Fruit fly (Drosophila melanogaster) whole organism, embryonic: Measurements from ENCODE around the gene CG3123.
A peak's percentile ranks its signal among the peaks of the same experiment; 100 is the strongest.

ENCODE experiments used
- ATbp ChIP-seq: fragments of 200-800 bp; sonication (Bioruptor generic); optimal IDR thresholded peaks from 2 replicates; lab custom pipeline; 2017; ENCODE audit warnings: missing biosample characterization, mild to moderate bottlenecking, missing genetic modification characterization, missing genetic modification reagents
- BEAF-32 ChIP-seq: fragments of 200-800 bp; sonication (Bioruptor generic); optimal IDR thresholded peaks from 3 replicates; lab custom pipeline; 2017; ENCODE audit warnings: missing biosample characterization, missing genetic modification characterization, mild to moderate bottlenecking, moderate library complexity, missing genetic modification reagents
- CG10321 ChIP-seq: fragments of 200-800 bp; sonication (Bioruptor generic); IDR thresholded peaks from 2 replicates; pipeline ENCODE4 v1.3.6; 2022; ENCODE audit warnings: missing biosample characterization, missing genetic modification characterization
- CG1233 ChIP-seq: fragments of 200-800 bp; sonication (Bioruptor generic); optimal IDR thresholded peaks from 4 replicates; lab custom pipeline; 2018; ENCODE audit warnings: missing biosample characterization, mild to moderate bottlenecking, missing genetic modification characterization
- CG13296 ChIP-seq: fragments of 200-800 bp; sonication (Bioruptor generic); optimal IDR thresholded peaks from 3 replicates; lab custom pipeline; 2018; ENCODE audit warnings: missing biosample characterization, mild to moderate bottlenecking, missing genetic modification characterization
- CG14014 ChIP-seq: fragments of 200-800 bp; sonication (Bioruptor generic); IDR thresholded peaks from 2 replicates; pipeline ENCODE4 v1.3.6; 2022; ENCODE audit warnings: missing biosample characterization, missing genetic modification characterization
- CG15601 ChIP-seq: fragments of 200-800 bp; sonication (Bioruptor generic); optimal IDR thresholded peaks from 3 replicates; lab custom pipeline; 2019; ENCODE audit warnings: missing biosample characterization, mild to moderate bottlenecking, missing genetic modification characterization, moderate library complexity
- CG16779 ChIP-seq: fragments of 200-800 bp; sonication (Bioruptor generic); IDR thresholded peaks from 2 replicates; pipeline ENCODE4 v1.3.6; 2022; ENCODE audit warnings: missing biosample characterization, missing genetic modification characterization
- CG18619 ChIP-seq: fragments of 200-800 bp; sonication (Bioruptor generic); optimal IDR thresholded peaks from 3 replicates; lab custom pipeline; 2017; ENCODE audit warnings: missing biosample characterization, mild to moderate bottlenecking, missing genetic modification characterization
- CG2199 ChIP-seq: fragments of 200-800 bp; sonication (Bioruptor generic); IDR thresholded peaks from 3 replicates; pipeline ENCODE4 v1.3.6; 2022; ENCODE audit warnings: missing biosample characterization, missing genetic modification characterization
- CG4820 ChIP-seq: fragments of 200-800 bp; sonication (Bioruptor generic); optimal IDR thresholded peaks from 3 replicates; lab custom pipeline; 2016; ENCODE audit warnings: missing biosample characterization, missing genetic modification characterization
- CG6254 ChIP-seq: fragments of 200-800 bp; sonication (Bioruptor generic); optimal IDR thresholded peaks from 3 replicates; lab custom pipeline; 2017; ENCODE audit warnings: mild to moderate bottlenecking, missing biosample characterization, missing genetic modification reagents, missing genetic modification characterization
- Gug ChIP-seq: fragments of 200-800 bp; sonication (Bioruptor generic); IDR thresholded peaks from 4 replicates; pipeline ENCODE4 v1.3.6; 2022; ENCODE audit warnings: missing biosample characterization, missing genetic modification characterization
- HLH54F ChIP-seq: fragments of 200-800 bp; sonication (Bioruptor generic); optimal IDR thresholded peaks from 3 replicates; lab custom pipeline; 2016; ENCODE audit warnings: missing biosample characterization, missing genetic modification characterization
- Lim3 ChIP-seq: fragments of 200-800 bp; sonication (Bioruptor generic); IDR thresholded peaks from 2 replicates; pipeline ENCODE4 v1.3.6; 2022; ENCODE audit warnings: missing biosample characterization, missing genetic modification characterization
- Meics ChIP-seq: fragments of 200-800 bp; sonication (Bioruptor generic); optimal IDR thresholded peaks from 2 replicates; lab custom pipeline; 2017; ENCODE audit warnings: missing biosample characterization, mild to moderate bottlenecking, missing genetic modification characterization
- Mrtf ChIP-seq: fragments of 200-800 bp; sonication (Bioruptor generic); IDR thresholded peaks from 3 replicates; pipeline ENCODE4 v1.3.6; 2022; ENCODE audit warnings: missing biosample characterization, missing genetic modification characterization
- NfI ChIP-seq: fragments of 200-800 bp; sonication (Bioruptor generic); optimal IDR thresholded peaks from 3 replicates; lab custom pipeline; 2018; ENCODE audit warnings: missing biosample characterization, mild to moderate bottlenecking, missing genetic modification characterization, moderate library complexity
- Oli ChIP-seq: fragments of 200-800 bp; sonication (Bioruptor generic); optimal IDR thresholded peaks from 2 replicates; lab custom pipeline; 2018; ENCODE audit warnings: missing biosample characterization, mild to moderate bottlenecking, missing genetic modification characterization, moderate library complexity
- Ptx1 ChIP-seq: fragments of 200-800 bp; sonication (Bioruptor generic); IDR thresholded peaks from 2 replicates; pipeline ENCODE4 v1.3.6; 2022; ENCODE audit warnings: missing biosample characterization, missing genetic modification characterization
- Rx ChIP-seq: fragments of 200-800 bp; sonication (Bioruptor generic); IDR thresholded peaks from 2 replicates; pipeline ENCODE4 v1.3.6; 2022; ENCODE audit warnings: missing biosample characterization, missing genetic modification characterization
- Sin3A ChIP-seq: fragments of >200 bp; optimal IDR thresholded peaks from 2 replicates; lab custom pipeline; 2018
- Sox100B ChIP-seq: fragments of 200-800 bp; sonication (Bioruptor generic); optimal IDR thresholded peaks from 3 replicates; lab custom pipeline; 2018; ENCODE audit warnings: missing biosample characterization, mild to moderate bottlenecking, missing genetic modification characterization
- Sry-δ ChIP-seq: fragments of 200-800 bp; sonication (Bioruptor generic); optimal IDR thresholded peaks from 2 replicates; lab custom pipeline; 2016; ENCODE audit warnings: missing biosample characterization, missing genetic modification characterization
- Taf1 ChIP-seq: fragments of 200-800 bp; sonication (Bioruptor generic); IDR thresholded peaks from 2 replicates; pipeline ENCODE4 v1.3.6; 2022; ENCODE audit warnings: missing biosample characterization, missing genetic modification characterization
- al ChIP-seq: fragments of 200-800 bp; sonication (Bioruptor generic); IDR thresholded peaks from 2 replicates; pipeline ENCODE4 v1.3.6; 2022; ENCODE audit warnings: missing biosample characterization, missing genetic modification characterization
- cad ChIP-seq: fragments of >200 bp; optimal IDR thresholded peaks from 2 replicates; lab custom pipeline; 2017; ENCODE audit warnings: missing biosample characterization, missing genetic modification characterization
- esg ChIP-seq: fragments of 200-800 bp; sonication (Bioruptor generic); conservative IDR thresholded peaks from 2 replicates; pipeline ENCODE4 v1.3.6; 2022; ENCODE audit warnings: missing biosample characterization, missing genetic modification characterization
- eve ChIP-seq, 2 experiments: fragments of >200 bp; optimal IDR thresholded peaks; 2 replicates each; lab custom pipeline; 2017; ENCODE audit warnings: missing biosample characterization in 2 of 2, missing genetic modification characterization in 2 of 2
- fd3F ChIP-seq: fragments of 200-800 bp; sonication (Bioruptor generic); optimal IDR thresholded peaks from 2 replicates; lab custom pipeline; 2018; ENCODE audit warnings: missing biosample characterization, mild to moderate bottlenecking, missing genetic modification characterization, moderate library complexity
- fd96Cb ChIP-seq: fragments of 200-800 bp; sonication (Bioruptor generic); optimal IDR thresholded peaks from 2 replicates; lab custom pipeline; 2018; ENCODE audit warnings: missing biosample characterization, mild to moderate bottlenecking, missing genetic modification characterization, moderate library complexity
- gcm ChIP-seq: fragments of 200-800 bp; sonication (Bioruptor generic); optimal IDR thresholded peaks from 2 replicates; lab custom pipeline; 2019; ENCODE audit warnings: missing biosample characterization, mild to moderate bottlenecking, missing genetic modification characterization, moderate library complexity
- gt ChIP-seq: fragments of 200-800 bp; sonication (Bioruptor generic); IDR thresholded peaks from 2 replicates; pipeline ENCODE4 v1.3.6; 2022; ENCODE audit warnings: missing biosample characterization, missing genetic modification characterization
- jumu ChIP-seq: fragments of 200-800 bp; sonication (Bioruptor generic); optimal IDR thresholded peaks from 3 replicates; lab custom pipeline; 2016; ENCODE audit warnings: missing biosample characterization, missing genetic modification characterization
- knrl ChIP-seq: fragments of 200-800 bp; sonication (Bioruptor generic); IDR thresholded peaks from 3 replicates; pipeline ENCODE4 v1.3.6; 2022; ENCODE audit warnings: missing biosample characterization, missing genetic modification characterization; ENCODE audit not compliant: partially characterized antibody
- mld ChIP-seq: fragments of 200-800 bp; sonication (Bioruptor generic); IDR thresholded peaks from 3 replicates; pipeline ENCODE4 v1.3.6; 2022; ENCODE audit warnings: missing biosample characterization, missing genetic modification characterization; ENCODE audit not compliant: partially characterized antibody
- oc ChIP-seq: fragments of 200-800 bp; sonication (Bioruptor generic); optimal IDR thresholded peaks from 2 replicates; lab custom pipeline; 2018; ENCODE audit warnings: missing biosample characterization, mild to moderate bottlenecking, missing genetic modification characterization, moderate library complexity
- onecut ChIP-seq: fragments of 200-800 bp; sonication (Bioruptor generic); IDR thresholded peaks from 2 replicates; pipeline ENCODE4 v1.3.6; 2022; ENCODE audit warnings: missing biosample characterization, missing genetic modification characterization
- pan ChIP-seq, 4 experiments: fragments of >200 bp in 3 of 4; fragments of 200-800 bp in 1 of 4; sonication (Bioruptor generic) in 1 of 4; optimal IDR thresholded peaks in 3 of 4; IDR thresholded peaks in 1 of 4; 2 replicates each; pipeline versions ENCODE4 v1.3.6 to Lab custom; 2017 to 2022; ENCODE audit warnings: missing biosample characterization in 2 of 4, missing genetic modification characterization in 2 of 4, mixed read lengths in 1 of 4
- prd ChIP-seq, 3 experiments: fragments of >200 bp in 2 of 3; fragments of 200-800 bp in 1 of 3; sonication (Bioruptor generic) in 1 of 3; optimal IDR thresholded peaks in 2 of 3; IDR thresholded peaks in 1 of 3; 2 replicates in 2 of 3; 3 replicates in 1 of 3; pipeline versions ENCODE4 v1.3.6 to Lab custom; 2017 to 2022; ENCODE audit warnings: missing biosample characterization in 1 of 3, missing genetic modification characterization in 1 of 3
- schlank ChIP-seq: fragments of 200-800 bp; sonication (Bioruptor generic); optimal IDR thresholded peaks from 2 replicates; lab custom pipeline; 2018; ENCODE audit warnings: missing biosample characterization, mild to moderate bottlenecking, missing genetic modification characterization
- sd ChIP-seq: fragments of 200-800 bp; sonication (Bioruptor generic); optimal IDR thresholded peaks from 3 replicates; lab custom pipeline; 2018; ENCODE audit warnings: missing biosample characterization, mild to moderate bottlenecking, missing genetic modification characterization, moderate library complexity
- so ChIP-seq: fragments of 200-800 bp; sonication (Bioruptor generic); IDR thresholded peaks from 3 replicates; pipeline ENCODE4 v1.3.6; 2022; ENCODE audit warnings: missing biosample characterization, missing genetic modification characterization
- sqz ChIP-seq: fragments of 200-800 bp; sonication (Bioruptor generic); optimal IDR thresholded peaks from 3 replicates; lab custom pipeline; 2018; ENCODE audit warnings: missing biosample characterization, mild to moderate bottlenecking, missing genetic modification characterization
- ssp ChIP-seq: fragments of 200-800 bp; sonication (Bioruptor generic); IDR thresholded peaks from 2 replicates; pipeline ENCODE4 v1.3.6; 2022; ENCODE audit warnings: missing biosample characterization, missing genetic modification characterization
- tap ChIP-seq: fragments of 200-800 bp; optimal IDR thresholded peaks from 3 replicates; lab custom pipeline; 2019; ENCODE audit warnings: missing biosample characterization, mild to moderate bottlenecking, missing genetic modification characterization, moderate library complexity
- tup ChIP-seq: fragments of 200-800 bp; sonication (Bioruptor generic); optimal IDR thresholded peaks from 2 replicates; lab custom pipeline; 2016; ENCODE audit warnings: missing biosample characterization, mild to moderate bottlenecking, missing genetic modification characterization, moderate library complexity
- wdn ChIP-seq: fragments of 200-800 bp; sonication (Bioruptor generic); IDR thresholded peaks from 2 replicates; pipeline ENCODE4 v1.3.6; 2022; ENCODE audit warnings: missing biosample characterization, missing genetic modification characterization

Gene CG3123

DNA sequence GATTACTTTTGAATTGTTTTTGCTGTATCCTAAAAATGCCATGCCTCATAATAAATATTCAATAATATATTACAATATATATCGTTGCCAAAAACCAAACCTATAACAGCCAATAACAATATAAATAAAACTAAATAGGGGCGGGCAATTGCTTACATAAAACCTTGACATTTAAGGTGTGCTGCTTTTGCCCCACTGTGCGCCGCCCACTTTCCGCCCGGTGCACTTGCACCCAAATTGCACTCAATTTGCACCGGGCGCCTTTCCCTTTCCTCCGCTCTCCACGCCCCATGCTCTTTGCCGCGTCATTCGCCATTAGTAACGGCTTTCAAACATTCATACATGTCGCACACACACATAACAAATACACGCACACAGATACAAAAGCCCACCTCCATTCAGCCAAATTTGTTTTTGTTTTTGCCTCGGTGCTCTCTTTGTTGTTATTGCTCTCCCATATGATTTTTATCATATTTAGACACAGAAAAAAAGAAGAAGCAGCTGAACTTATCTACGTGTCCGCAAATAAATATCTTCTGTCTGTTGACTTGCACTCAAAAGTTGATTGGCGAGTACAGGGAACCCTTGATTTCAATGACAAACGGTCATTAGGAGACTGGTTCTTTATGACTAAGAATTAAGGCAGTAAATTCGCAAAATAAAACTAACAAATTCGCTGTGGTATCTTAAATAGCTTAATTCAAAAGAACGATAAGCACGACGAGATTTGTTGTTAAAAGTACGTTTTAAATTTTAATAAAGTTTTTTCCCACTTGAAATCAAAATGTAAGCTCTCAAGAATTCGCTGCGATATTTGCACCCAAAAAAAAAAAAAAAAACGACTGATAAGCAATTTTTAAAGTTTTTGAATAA lies 32.8 kb upstream of the CG3123 start (continued):
- TF ChIP-seq NfI (GFP tag; lab: Kevin White, UChicago) = no peak
- no peak for TF ChIP-seq ATbp (GFP tag; lab: Kevin White, UChicago)
- no peak for TF ChIP-seq cad (GFP tag; lab: Kevin White, UChicago)
- TF ChIP-seq pan (optimal IDR thresholded peaks at IDR 0.05; lab: Kevin White, UChicago) = no peak
- TF ChIP-seq pan (GFP tag; optimal IDR thresholded peaks at IDR 0.05 in 1 of 2, IDR thresholded peaks at IDR 0.05 in 1 of 2) = no peak
- TF ChIP-seq HLH54F (GFP tag; lab: Kevin White, UChicago) = no peak
- TF ChIP-seq sqz = peak; percentile 41
- TF ChIP-seq gcm (GFP tag; lab: Kevin White, UChicago) = no peak
- TF ChIP-seq al = no peak
- TF ChIP-seq CG16779 (GFP tag; lab: Robert Waterston, UW) = no peak
- no peak for TF ChIP-seq CG15601 (tag; lab: Kevin White, UChicago)
- TF ChIP-seq ssp (GFP tag; lab: Robert Waterston, UW) = no peak
- TF ChIP-seq fd96Cb = no peak
- no peak for TF ChIP-seq Rx (GFP tag; lab: Robert Waterston, UW)
- no peak for TF ChIP-seq Gug (GFP tag; lab: Robert Waterston, UW)
- TF ChIP-seq oc (tag; lab: Kevin White, UChicago) = no peak
- TF ChIP-seq CG13296 = peak; percentile 20
- TF ChIP-seq BEAF-32 (GFP tag; lab: Kevin White, UChicago) = no peak
- peak; percentile 45 for TF ChIP-seq CG14014 (GFP tag; lab: Robert Waterston, UW)
- no peak for TF ChIP-seq CG1233
- TF ChIP-seq gt = no peak
- TF ChIP-seq Taf1 (GFP tag; lab: Robert Waterston, UW) = no peak
- no peak for TF ChIP-seq prd (optimal IDR thresholded peaks at IDR 0.05; lab: Kevin White, UChicago)
- TF ChIP-seq prd (GFP tag; IDR thresholded peaks at IDR 0.05; lab: Robert Waterston, UW) = peak; percentile 34; the same call in 1 of the 3 replicates
- TF ChIP-seq esg (GFP tag; lab: Robert Waterston, UW) = no peak
- no peak for TF ChIP-seq jumu (GFP tag; lab: Kevin White, UChicago)
- TF ChIP-seq eve (GFP tag; optimal IDR thresholded peaks at IDR 0.05; lab: Kevin White, UChicago) = peak in 1 of 2 experiments; percentile 22
- 0 out of 3 replicates have a peak, but pooled peaks have one; percentile 20 for TF ChIP-seq CG2199 (GFP tag; lab: Robert Waterston, UW)
- peak; percentile 30 for TF ChIP-seq tap (tag; lab: Kevin White, UChicago)
- peak; percentile 2; the same call in 1 of the 2 replicates for TF ChIP-seq onecut (GFP tag; lab: Robert Waterston, UW)
- TF ChIP-seq Mrtf (GFP tag; lab: Robert Waterston, UW) = no peak
- TF ChIP-seq CG18619 (GFP tag; lab: Kevin White, UChicago) = no peak
- TF ChIP-seq so (GFP tag; lab: Robert Waterston, UW) = peak; percentile 48; the same call in 1 of the 3 replicates
- TF ChIP-seq knrl (GFP tag; lab: Robert Waterston, UW) = no peak
- TF ChIP-seq fd3F (GFP tag; lab: Kevin White, UChicago) = no peak
- TF ChIP-seq Sry-δ = no peak
- TF ChIP-seq Lim3 (GFP tag; lab: Robert Waterston, UW) = no peak
- no peak for TF ChIP-seq CG4820 (GFP tag; lab: Kevin White, UChicago)
- peak; percentile 11 for TF ChIP-seq CG6254 (GFP tag; lab: Kevin White, UChicago)
- no peak for TF ChIP-seq Meics (GFP tag; lab: Kevin White, UChicago)
- TF ChIP-seq CG10321 = 0 out of 2 replicates have a peak, but pooled peaks have one; percentile 16
- TF ChIP-seq schlank (tag; lab: Kevin White, UChicago) = no peak
- TF ChIP-seq wdn (GFP tag; lab: Robert Waterston, UW) = no peak
- TF ChIP-seq mld (GFP tag; lab: Robert Waterston, UW) = no peak
- peak; percentile 30; the same call in 1 of the 2 replicates for TF ChIP-seq Ptx1 (GFP tag; lab: Robert Waterston, UW)
- TF ChIP-seq sd = peak; percentile 66
- TF ChIP-seq Sox100B = peak; percentile 11
- no peak for TF ChIP-seq Sin3A (lab: Kevin White, UChicago)
- no peak for TF ChIP-seq tup (GFP tag; lab: Kevin White, UChicago)
- peak; percentile 33 for TF ChIP-seq Oli (tag; lab: Kevin White, UChicago)
